Fruit fly (Drosophila melanogaster) whole organism, embryonic: ENCODE results near the gene CG7650.

Experiments
- Ada2b ChIP-seq: fragments of 200-800 bp; sonication (Bioruptor generic); IDR thresholded peaks from 2 replicates; pipeline ENCODE4 v1.3.6; 2022; ENCODE audit warnings: missing biosample characterization, missing genetic modification characterization
- CG10267 ChIP-seq: fragments of 200-800 bp; sonication (Bioruptor generic); optimal IDR thresholded peaks from 2 replicates; lab custom pipeline; 2018; ENCODE audit warnings: missing biosample characterization, mild to moderate bottlenecking, missing genetic modification characterization, moderate library complexity
- CG10543 ChIP-seq: fragments of 200-800 bp; sonication (Bioruptor generic); optimal IDR thresholded peaks from 3 replicates; lab custom pipeline; 2017; ENCODE audit warnings: missing biosample characterization, mild to moderate bottlenecking, missing genetic modification characterization, moderate library complexity
- CG10959 ChIP-seq: fragments of 200-800 bp; sonication (Bioruptor generic); IDR thresholded peaks from 2 replicates; pipeline ENCODE4 v1.3.6; 2022; ENCODE audit warnings: missing biosample characterization, missing genetic modification characterization
- CG12659 ChIP-seq: fragments of 200-800 bp; sonication (Bioruptor generic); optimal IDR thresholded peaks from 3 replicates; lab custom pipeline; 2017; ENCODE audit warnings: mild to moderate bottlenecking, missing biosample characterization, missing genetic modification reagents, missing genetic modification characterization
- CG12942 ChIP-seq: fragments of 200-800 bp; sonication (Bioruptor generic); optimal IDR thresholded peaks from 3 replicates; lab custom pipeline; 2016; ENCODE audit warnings: missing biosample characterization, missing genetic modification characterization
- CG14667 ChIP-seq: fragments of 200-800 bp; sonication (Bioruptor generic); IDR thresholded peaks from 2 replicates; pipeline ENCODE4 v1.3.6; 2022; ENCODE audit warnings: missing biosample characterization, missing genetic modification characterization
- CG17186 ChIP-seq: fragments of 200-800 bp; sonication (Bioruptor generic); optimal IDR thresholded peaks from 3 replicates; lab custom pipeline; 2017; ENCODE audit warnings: missing biosample characterization, missing genetic modification reagents, missing genetic modification characterization
- CG18011 ChIP-seq: fragments of 200-800 bp; sonication (Bioruptor generic); optimal IDR thresholded peaks from 2 replicates; lab custom pipeline; 2017; ENCODE audit warnings: missing biosample characterization, missing genetic modification characterization, mild to moderate bottlenecking, moderate library complexity, missing genotype
- CG2875 ChIP-seq: fragments of 200-800 bp; sonication (Bioruptor generic); optimal IDR thresholded peaks from 2 replicates; lab custom pipeline; 2017; ENCODE audit warnings: missing biosample characterization, mild to moderate bottlenecking, missing genetic modification characterization, missing genetic modification reagents
- CG2889 ChIP-seq: fragments of 200-800 bp; sonication (Bioruptor generic); IDR thresholded peaks from 3 replicates; pipeline ENCODE4 v1.3.6; 2022; ENCODE audit warnings: missing biosample characterization, missing genetic modification characterization
- CG3163 ChIP-seq: fragments of 200-800 bp; sonication (Bioruptor generic); optimal IDR thresholded peaks from 3 replicates; lab custom pipeline; 2016; ENCODE audit warnings: missing biosample characterization, missing genetic modification characterization
- CG3726 ChIP-seq: fragments of 200-800 bp; sonication (Bioruptor generic); IDR thresholded peaks from 3 replicates; pipeline ENCODE4, ENCODE4 v1.3.6; 2022; ENCODE audit warnings: missing biosample characterization, missing genetic modification characterization
- CG4282 ChIP-seq: fragments of 200-800 bp; sonication (Bioruptor generic); optimal IDR thresholded peaks from 2 replicates; lab custom pipeline; 2016; ENCODE audit warnings: missing biosample characterization, missing genetic modification characterization
- CG43689 ChIP-seq: fragments of 200-800 bp; sonication (Bioruptor generic); IDR thresholded peaks from 2 replicates; pipeline ENCODE4 v1.3.6; 2022; ENCODE audit warnings: missing biosample characterization, missing genetic modification characterization
- CG4404 ChIP-seq: fragments of 200-800 bp; sonication (Bioruptor generic); IDR thresholded peaks from 2 replicates; pipeline ENCODE4 v1.3.6; 2022; ENCODE audit warnings: missing biosample characterization, missing genetic modification characterization
- CG4730 ChIP-seq: fragments of 200-800 bp; sonication (Bioruptor generic); IDR thresholded peaks from 2 replicates; pipeline ENCODE4 v1.3.6; 2022; ENCODE audit warnings: missing biosample characterization, missing genetic modification characterization
- CG5180 ChIP-seq: fragments of 200-800 bp; sonication (Bioruptor generic); optimal IDR thresholded peaks from 3 replicates; lab custom pipeline; 2017; ENCODE audit warnings: missing biosample characterization, missing genetic modification characterization, mild to moderate bottlenecking, moderate library complexity, missing genetic modification reagents
- CG6175 ChIP-seq: fragments of 200-800 bp; sonication (Bioruptor generic); IDR thresholded peaks from 3 replicates; pipeline ENCODE4 v1.3.6; 2022; ENCODE audit warnings: missing biosample characterization, missing genetic modification characterization
- CG7745 ChIP-seq: fragments of 200-800 bp; sonication (Bioruptor generic); optimal IDR thresholded peaks from 2 replicates; lab custom pipeline; 2018; ENCODE audit warnings: missing biosample characterization, mild to moderate bottlenecking, missing genetic modification characterization, moderate library complexity
- CG8944 ChIP-seq: fragments of 200-800 bp; sonication (Bioruptor generic); optimal IDR thresholded peaks from 3 replicates; lab custom pipeline; 2016; ENCODE audit warnings: missing biosample characterization, missing genetic modification characterization
- CkIIα-i1 ChIP-seq: fragments of 200-800 bp; sonication (Bioruptor generic); IDR thresholded peaks from 2 replicates; pipeline ENCODE4 v1.3.6; 2022; ENCODE audit warnings: missing biosample characterization, missing genetic modification characterization
- Dip2 ChIP-seq: fragments of 200-800 bp; sonication (Bioruptor generic); IDR thresholded peaks from 2 replicates; pipeline ENCODE4 v1.3.6; 2022; ENCODE audit warnings: missing biosample characterization, missing genetic modification characterization
- Dll ChIP-seq: fragments of 200-800 bp; sonication (Bioruptor generic); IDR thresholded peaks from 4 replicates; pipeline ENCODE4 v1.3.6; 2022; ENCODE audit warnings: missing biosample characterization, missing genetic modification characterization; ENCODE audit not compliant: partially characterized antibody
- Ets97D ChIP-seq: fragments of 200-800 bp; sonication (Bioruptor generic); optimal IDR thresholded peaks from 3 replicates; lab custom pipeline; 2016; ENCODE audit warnings: missing biosample characterization, missing genetic modification characterization
- Hmx ChIP-seq: fragments of 200-800 bp; sonication (Bioruptor generic); optimal IDR thresholded peaks from 2 replicates; lab custom pipeline; 2016; ENCODE audit warnings: missing biosample characterization, missing genetic modification characterization
- Hsf ChIP-seq: fragments of 200-800 bp; sonication (Bioruptor generic); optimal IDR thresholded peaks from 3 replicates; lab custom pipeline; 2016; ENCODE audit warnings: missing biosample characterization, missing genetic modification characterization
- Kr ChIP-seq: fragments of 200-800 bp; sonication (Bioruptor generic); optimal IDR thresholded peaks from 2 replicates; lab custom pipeline; 2017; ENCODE audit warnings: missing biosample characterization, mild to moderate bottlenecking, missing genetic modification characterization
- MBD-R2 ChIP-seq: fragments of 200-800 bp; sonication (Bioruptor generic); IDR thresholded peaks from 2 replicates; pipeline ENCODE4 v1.3.6; 2022; ENCODE audit warnings: missing biosample characterization, missing genetic modification characterization
- NK7.1 ChIP-seq: fragments of 200-800 bp; sonication (Bioruptor generic); optimal IDR thresholded peaks from 3 replicates; lab custom pipeline; 2016; ENCODE audit warnings: missing biosample characterization, missing genetic modification characterization
- NfI ChIP-seq: fragments of 200-800 bp; sonication (Bioruptor generic); optimal IDR thresholded peaks from 3 replicates; lab custom pipeline; 2018; ENCODE audit warnings: missing biosample characterization, mild to moderate bottlenecking, missing genetic modification characterization, moderate library complexity
- Rx ChIP-seq: fragments of 200-800 bp; sonication (Bioruptor generic); IDR thresholded peaks from 2 replicates; pipeline ENCODE4 v1.3.6; 2022; ENCODE audit warnings: missing biosample characterization, missing genetic modification characterization
- ac ChIP-seq: fragments of 200-800 bp; sonication (Bioruptor generic); optimal IDR thresholded peaks from 3 replicates; lab custom pipeline; 2017; ENCODE audit warnings: missing biosample characterization, mild to moderate bottlenecking, missing genetic modification characterization
- az2 ChIP-seq: fragments of 200-800 bp; sonication (Bioruptor generic); optimal IDR thresholded peaks from 3 replicates; lab custom pipeline; 2016; ENCODE audit warnings: missing biosample characterization, missing genetic modification characterization
- cato ChIP-seq: fragments of 200-800 bp; sonication (Bioruptor generic); optimal IDR thresholded peaks from 2 replicates; lab custom pipeline; 2016; ENCODE audit warnings: missing biosample characterization, missing genetic modification characterization, borderline replicate concordance
- crc ChIP-seq: fragments of 200-800 bp; sonication (Bioruptor generic); optimal IDR thresholded peaks from 2 replicates; lab custom pipeline; 2016; ENCODE audit warnings: missing biosample characterization, missing genetic modification characterization
- dan ChIP-seq: fragments of 200-800 bp; sonication (Bioruptor generic); IDR thresholded peaks from 2 replicates; pipeline ENCODE4 v1.3.6; 2022; ENCODE audit warnings: missing biosample characterization, missing genetic modification characterization
- fd3F ChIP-seq: fragments of 200-800 bp; sonication (Bioruptor generic); optimal IDR thresholded peaks from 2 replicates; lab custom pipeline; 2018; ENCODE audit warnings: missing biosample characterization, mild to moderate bottlenecking, missing genetic modification characterization, moderate library complexity
- fd64A ChIP-seq: fragments of 200-800 bp; sonication (Bioruptor generic); optimal IDR thresholded peaks from 3 replicates; lab custom pipeline; 2018; ENCODE audit warnings: missing biosample characterization, mild to moderate bottlenecking, missing genetic modification characterization
- gcm2 ChIP-seq: fragments of 200-800 bp; sonication (Bioruptor generic); optimal IDR thresholded peaks from 2 replicates; lab custom pipeline; 2016; ENCODE audit warnings: missing biosample characterization, missing genetic modification characterization
- gfzf ChIP-seq: fragments of 200-800 bp; sonication (Bioruptor generic); optimal IDR thresholded peaks from 2 replicates; lab custom pipeline; 2016; ENCODE audit warnings: missing biosample characterization, mild to moderate bottlenecking, missing genetic modification characterization, moderate library complexity
- hb ChIP-seq: fragments of 200-800 bp; sonication (Bioruptor generic); IDR thresholded peaks from 3 replicates; pipeline ENCODE4 v1.3.6; 2022; ENCODE audit warnings: missing biosample characterization, missing genetic modification characterization; ENCODE audit not compliant: partially characterized antibody
- ken ChIP-seq: fragments of 200-800 bp; sonication (Bioruptor generic); IDR thresholded peaks from 3 replicates; pipeline ENCODE4 v1.3.6; 2022; ENCODE audit warnings: missing biosample characterization, missing genetic modification characterization
- nau ChIP-seq: fragments of 200-800 bp; sonication (Bioruptor generic); optimal IDR thresholded peaks from 3 replicates; lab custom pipeline; 2017; ENCODE audit warnings: missing biosample characterization, mild to moderate bottlenecking, missing genetic modification characterization, missing genetic modification reagents
- p53 ChIP-seq: fragments of 200-800 bp; sonication (Bioruptor generic); optimal IDR thresholded peaks from 2 replicates; lab custom pipeline; 2016; ENCODE audit warnings: missing biosample characterization, missing genetic modification characterization
- psq ChIP-seq: fragments of 200-800 bp; sonication (Bioruptor generic); optimal IDR thresholded peaks from 2 replicates; lab custom pipeline; 2017; ENCODE audit warnings: missing biosample characterization, missing genetic modification characterization
- schlank ChIP-seq: fragments of 200-800 bp; sonication (Bioruptor generic); optimal IDR thresholded peaks from 2 replicates; lab custom pipeline; 2018; ENCODE audit warnings: missing biosample characterization, mild to moderate bottlenecking, missing genetic modification characterization
- slou ChIP-seq: fragments of 200-800 bp; sonication (Bioruptor generic); optimal IDR thresholded peaks from 3 replicates; lab custom pipeline; 2016; ENCODE audit warnings: missing biosample characterization, missing genetic modification characterization
- ssp ChIP-seq: fragments of 200-800 bp; sonication (Bioruptor generic); IDR thresholded peaks from 2 replicates; pipeline ENCODE4 v1.3.6; 2022; ENCODE audit warnings: missing biosample characterization, missing genetic modification characterization
- usp ChIP-seq: fragments of >200 bp; optimal IDR thresholded peaks from 2 replicates; lab custom pipeline; 2017; ENCODE audit warnings: missing biosample characterization, missing genetic modification characterization
- zen2 ChIP-seq: fragments of 200-800 bp; sonication (Bioruptor generic); IDR thresholded peaks from 3 replicates; pipeline ENCODE4 v1.3.6; 2022; ENCODE audit warnings: missing biosample characterization, missing genetic modification characterization; ENCODE audit not compliant: partially characterized antibody
- zfh1 ChIP-seq: fragments of 200-800 bp; sonication (Bioruptor generic); IDR thresholded peaks from 3 replicates; pipeline ENCODE4 v1.3.6; 2022; ENCODE audit warnings: missing biosample characterization, missing genetic modification characterization

Gene CG7650

dm6 chr3L:15566484-15566955, 43.7 kb downstream of the CG7650 start (continued):
- TF ChIP-seq Rx (no peak), ken (no peak), fd3F (peak; percentile 66), CG5180 (peak; percentile 71), ac (GFP tag; lab: Kevin White, UChicago) (peak; percentile 55), NfI (GFP tag; lab: Kevin White, UChicago) (peak; percentile 65), p53 (peak; percentile 11), schlank (peak; percentile 82), fd64A (GFP tag; lab: Kevin White, UChicago) (peak; percentile 85), Hmx (GFP tag; lab: Kevin White, UChicago) (no peak), gfzf (GFP tag; lab: Kevin White, UChicago) (no peak), CG10267 (tag; lab: Kevin White, UChicago) (no peak), Dip2 (GFP tag; lab: Robert Waterston, UW) (no peak), CG6175 (GFP tag; lab: Robert Waterston, UW) (peak; percentile 54; the same call in 1 of the 3 replicates), CG10543 (GFP tag; lab: Kevin White, UChicago) (peak; percentile 98), CG2889 (GFP tag; lab: Robert Waterston, UW) (no peak), CG8944 (GFP tag; lab: Kevin White, UChicago) (no peak), Ada2b (GFP tag; lab: Robert Waterston, UW) (no peak), CG4404 (no peak), crc (GFP tag; lab: Kevin White, UChicago) (no peak), Hsf (no peak), Kr (GFP tag; lab: Kevin White, UChicago) (peak; percentile 47), CG12659 (GFP tag; lab: Kevin White, UChicago) (peak; percentile 41), psq (GFP tag; lab: Kevin White, UChicago) (peak; percentile 37), CG43689 (no peak; the same call in 1 of the 2 replicates), ssp (GFP tag; lab: Robert Waterston, UW) (no peak), hb (no peak), CG3726 (GFP tag; lab: Robert Waterston, UW) (no peak), CG2875 (GFP tag; lab: Kevin White, UChicago) (peak; percentile 78), CG14667 (no peak), CG10959 (GFP tag; lab: Robert Waterston, UW) (no peak), usp (GFP tag; lab: Kevin White, UChicago) (no peak), NK7.1 (peak; percentile 31), zen2 (GFP tag; lab: Robert Waterston, UW) (no peak), CG4282 (GFP tag; lab: Kevin White, UChicago) (no peak), cato (GFP tag; lab: Kevin White, UChicago) (no peak), CG4730 (GFP tag; lab: Robert Waterston, UW) (no peak), Dll (GFP tag; lab: Robert Waterston, UW) (no peak), dan (GFP tag; lab: Robert Waterston, UW) (no peak), zfh1 (GFP tag; lab: Robert Waterston, UW) (peak; percentile 65; the same call in 2 of the 3 replicates), CG7745 (tag; lab: Kevin White, UChicago) (peak; percentile 70), Ets97D (GFP tag; lab: Kevin White, UChicago) (no peak), slou (GFP tag; lab: Kevin White, UChicago) (no peak), gcm2 (GFP tag; lab: Kevin White, UChicago) (no peak), az2 (GFP tag; lab: Kevin White, UChicago) (no peak), CG12942 (GFP tag; lab: Kevin White, UChicago) (no peak), CG18011 (GFP tag; lab: Kevin White, UChicago) (peak; percentile 48), nau (GFP tag; lab: Kevin White, UChicago) (no peak), CG17186 (GFP tag; lab: Kevin White, UChicago) (no peak), CG3163 (peak; percentile 19), CkIIα-i1 (no peak), MBD-R2 (GFP tag; lab: Robert Waterston, UW) (peak; percentile 30; the same call in 1 of the 2 replicates)
